Worm (Caenorhabditis elegans): Measurements from ENCODE around the gene R11A8.1.
A peak's percentile ranks its signal among the peaks of the same experiment; 100 is the strongest.

Gene R11A8.1

DNA sequence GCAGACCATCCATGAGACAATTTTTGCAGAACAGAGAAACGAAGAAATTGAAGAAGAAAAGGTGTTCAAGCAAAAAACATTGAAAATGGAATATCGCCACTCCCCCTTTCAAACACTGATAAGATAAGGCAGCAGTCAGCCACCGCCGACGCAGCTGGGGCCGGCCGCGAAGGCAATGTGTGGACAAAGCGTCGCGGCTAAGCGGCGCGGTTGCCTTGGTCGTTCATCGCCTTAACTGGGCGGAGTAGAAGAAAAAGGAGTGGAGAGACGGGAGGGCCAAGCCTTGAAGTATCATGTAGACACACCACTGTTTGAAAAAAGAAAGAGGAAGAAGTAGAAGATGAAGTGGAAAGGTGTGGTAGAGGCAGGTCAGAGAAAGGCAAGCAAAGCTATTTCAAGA, 26.0 kb downstream of the R11A8.1 start (continued):
- TF ChIP-seq nhr-90 (tag; optimal IDR thresholded peaks at IDR 0.05), result no peak
- peak; percentile 95 for TF ChIP-seq zfh-2 (GFP tag; conservative IDR thresholded peaks at IDR 0.05)
- no peak for TF ChIP-seq snpc-4 (GFP tag; optimal IDR thresholded peaks at IDR 0.05)
- TF ChIP-seq snpc-4 (tag; optimal IDR thresholded peaks at IDR 0.05), result no peak
- TF ChIP-seq pha-4 (tag; optimal IDR thresholded peaks at IDR 0.05), result no peak
- no peak for TF ChIP-seq K11D2.4 (GFP tag; IDR thresholded peaks at IDR 0.05)
- no peak for TF ChIP-seq cebp-1 (GFP tag; IDR thresholded peaks at IDR 0.05)
- peak; percentile 57 for TF ChIP-seq cebp-1 (tag; optimal IDR thresholded peaks at IDR 0.05)
- TF ChIP-seq die-1 (tag; optimal IDR thresholded peaks at IDR 0.05), result no peak
- TF ChIP-seq F22D6.2 (tag; optimal IDR thresholded peaks at IDR 0.05), result no peak
- TF ChIP-seq T07F8.4 (tag; optimal IDR thresholded peaks at IDR 0.05), result no peak
- TF ChIP-seq hmg-1.2 (GFP tag; IDR thresholded peaks at IDR 0.05), result no peak
- TF ChIP-seq ceh-27 (GFP tag; optimal IDR thresholded peaks at IDR 0.05), result peak; percentile 36
- TF ChIP-seq hmg-20 (GFP tag; IDR thresholded peaks at IDR 0.05), result no peak
- TF ChIP-seq dpl-1 (GFP tag; optimal IDR thresholded peaks at IDR 0.05), result no peak
- TF ChIP-seq let-526 (GFP tag; IDR thresholded peaks at IDR 0.05), result 0 out of 2 replicates have a peak, but pooled peaks have one; percentile 31
- TF ChIP-seq chd-7 (tag; optimal IDR thresholded peaks at IDR 0.05), result no peak
- TF ChIP-seq ztf-18 (tag; optimal IDR thresholded peaks at IDR 0.05), result no peak
- no peak for TF ChIP-seq D2030.7 (GFP tag; IDR thresholded peaks at IDR 0.05)
- no peak for TF ChIP-seq snpc-1.1 (tag; optimal IDR thresholded peaks at IDR 0.05; ENCODE audit: insufficient read depth)
- TF ChIP-seq unc-62 (GFP tag; optimal IDR thresholded peaks at IDR 0.05), result no peak
- no peak for TF ChIP-seq hrde-1 (tag; optimal IDR thresholded peaks at IDR 0.05; ENCODE audit: borderline replicate concordance)
- no peak for TF ChIP-seq F57A8.1 (GFP tag; optimal IDR thresholded peaks at IDR 0.05)
- no peak for TF ChIP-seq mel-28 (tag; optimal IDR thresholded peaks at IDR 0.05; ENCODE audit: borderline replicate concordance)
- TF ChIP-seq ztf-26 (tag; optimal IDR thresholded peaks at IDR 0.05), result no peak
- TF ChIP-seq nhr-80 (tag; optimal IDR thresholded peaks at IDR 0.05), result peak; percentile 75
- no peak for TF ChIP-seq repo-1 (tag; optimal IDR thresholded peaks at IDR 0.05)
- peak; percentile 28; the same call in 1 of the 2 replicates for TF ChIP-seq B0336.3 (GFP tag; IDR thresholded peaks at IDR 0.05)
- no peak for TF ChIP-seq ceh-91 (GFP tag; IDR thresholded peaks at IDR 0.05)
- no peak for TF ChIP-seq snpc-3.4 (tag; optimal IDR thresholded peaks at IDR 0.05)
- TF ChIP-seq nhr-120 (GFP tag; IDR thresholded peaks at IDR 0.05), result no peak
- TF ChIP-seq sea-2 (GFP tag; IDR thresholded peaks at IDR 0.05), result no peak
- no peak for TF ChIP-seq dpff-1 (tag; optimal IDR thresholded peaks at IDR 0.05)
- no peak for TF ChIP-seq gei-17 (GFP tag; optimal IDR thresholded peaks at IDR 0.05)
- no peak for TF ChIP-seq attf-3 (GFP tag; conservative IDR thresholded peaks at IDR 0.05)
- TF ChIP-seq athp-1 (tag; optimal IDR thresholded peaks at IDR 0.05), result no peak
- no peak for TF ChIP-seq nfya-2 (GFP tag; IDR thresholded peaks at IDR 0.05)
- no peak for TF ChIP-seq egl-18 (GFP tag; IDR thresholded peaks at IDR 0.05)
- TF ChIP-seq zim-3 (tag; optimal IDR thresholded peaks at IDR 0.05), result no peak
- TF ChIP-seq ztf-3 (GFP tag; optimal IDR thresholded peaks at IDR 0.05), result no peak
- no peak for TF ChIP-seq F52B5.7 (tag; optimal IDR thresholded peaks at IDR 0.05)
- no peak for TF ChIP-seq rpc-1 (optimal IDR thresholded peaks at IDR 0.05)
- TF ChIP-seq rpc-1 (tag; optimal IDR thresholded peaks at IDR 0.05), result no peak
- no peak for TF ChIP-seq nfya-1 (tag; optimal IDR thresholded peaks at IDR 0.05; ENCODE audit: borderline replicate concordance, insufficient read depth)
- TF ChIP-seq egrh-3 (GFP tag; IDR thresholded peaks at IDR 0.05), result peak; percentile 64; the same call in 1 of the 2 replicates
- peak; percentile 42 for TF ChIP-seq atf-7 (tag; optimal IDR thresholded peaks at IDR 0.05)
- peak; percentile 5 for TF ChIP-seq K12H6.12 (tag; optimal IDR thresholded peaks at IDR 0.05)
- TF ChIP-seq T26A5.8 (tag; optimal IDR thresholded peaks at IDR 0.05), result no peak
- no peak for TF ChIP-seq C06A6.2 (GFP tag; conservative IDR thresholded peaks at IDR 0.05)
- peak; percentile 12 for TF ChIP-seq lin-40 (tag; optimal IDR thresholded peaks at IDR 0.05)
- no peak for TF ChIP-seq F10E7.11 (tag; optimal IDR thresholded peaks at IDR 0.05)
